Worm (Caenorhabditis elegans) whole organism, L4 larva: ENCODE measurements around the gene Y46G5A.39.
A peak's percentile ranks its signal among the peaks of the same experiment; 100 is the strongest.

Experiments
- F49E8.2 ChIP-seq: sonication (generic microtip); optimal IDR thresholded peaks from 2 replicates; lab custom pipeline; 2016; ENCODE audit warnings: missing compliant biosample characterization, mild to moderate bottlenecking, missing genetic modification characterization, borderline replicate concordance
- R02D3.7 ChIP-seq: fragments of 150-350 bp; sonication (generic microtip); optimal IDR thresholded peaks from 3 replicates; lab custom pipeline; 2014; ENCODE audit warnings: missing biosample characterization, missing genetic modification characterization
- T20F7.1 ChIP-seq: fragments of 200-800 bp; sonication (Bioruptor generic); optimal IDR thresholded peaks from 2 replicates; lab custom pipeline; 2018; ENCODE audit warnings: mild to moderate bottlenecking, missing genetic modification characterization, missing compliant biosample characterization
- T26A8.4 ChIP-seq: fragments of 200-800 bp; sonication (Bioruptor generic); IDR thresholded peaks from 2 replicates; pipeline ENCODE4 v1.3.6; 2022; ENCODE audit warnings: missing genetic modification characterization, missing compliant biosample characterization
- Y48G9A.11 ChIP-seq: fragments of 200-800 bp; sonication (Bioruptor generic); IDR thresholded peaks from 2 replicates; pipeline ENCODE4 v1.3.6; 2022; ENCODE audit warnings: missing genetic modification reagents, missing genetic modification characterization, missing compliant biosample characterization
- ZK337.2 ChIP-seq: fragments of 200-800 bp; sonication (Bioruptor generic); IDR thresholded peaks from 2 replicates; pipeline ENCODE4 v1.3.6; 2022; ENCODE audit warnings: missing genetic modification reagents, missing genetic modification characterization, missing compliant biosample characterization
- aly-2 ChIP-seq: sonication (generic microtip); optimal IDR thresholded peaks from 2 replicates; lab custom pipeline; 2018; ENCODE audit warnings: missing biosample characterization, missing genetic modification characterization
- ama-1 ChIP-seq: fragments of 150-350 bp; optimal IDR thresholded peaks from 2 replicates; lab custom pipeline; 2014; ENCODE audit warnings: inconsistent platforms, mixed read lengths
- arid-1 ChIP-seq: fragments of 200-800 bp; sonication (Bioruptor generic); conservative IDR thresholded peaks from 2 replicates; pipeline ENCODE4 v1.3.6; 2022; ENCODE audit warnings: missing genetic modification reagents, missing genetic modification characterization, missing compliant biosample characterization
- ceh-20 ChIP-seq: fragments of 200-800 bp; sonication (Bioruptor generic); IDR thresholded peaks from 2 replicates; pipeline ENCODE4 v1.3.6; 2022; ENCODE audit warnings: missing genetic modification reagents, missing genetic modification characterization, missing compliant biosample characterization
- ceh-44 ChIP-seq: fragments of 200-800 bp; sonication (Bioruptor generic); IDR thresholded peaks from 2 replicates; pipeline ENCODE4 v1.3.6; 2022; ENCODE audit warnings: missing genetic modification reagents, missing genetic modification characterization, missing compliant biosample characterization
- ceh-82 ChIP-seq: sonication (generic microtip); optimal IDR thresholded peaks from 2 replicates; lab custom pipeline; 2017; ENCODE audit warnings: missing biosample characterization, missing genetic modification characterization
- cey-2 ChIP-seq: sonication (generic microtip); optimal IDR thresholded peaks from 3 replicates; lab custom pipeline; 2017; ENCODE audit warnings: missing genetic modification characterization, mild to moderate bottlenecking, missing compliant biosample characterization, antibody characterized with exemption, borderline replicate concordance; ENCODE audit not compliant: insufficient read depth
- ctbp-1 ChIP-seq: fragments of 200-800 bp; sonication (Bioruptor generic); IDR thresholded peaks from 2 replicates; pipeline ENCODE4 v1.3.6; 2022; ENCODE audit warnings: missing genetic modification reagents, missing genetic modification characterization, missing compliant biosample characterization
- daf-12 ChIP-seq: fragments of 150-350 bp; optimal IDR thresholded peaks from 2 replicates; lab custom pipeline; 2014; ENCODE audit warnings: missing biosample characterization, missing genetic modification reagents, missing genetic modification characterization
- daf-16 ChIP-seq, 3 experiments: sonication (generic microtip); optimal IDR thresholded peaks; 2 replicates each; lab custom pipeline; 2016 to 2017; ENCODE audit warnings: missing genetic modification characterization in 3 of 3, missing genetic modification reagents in 3 of 3, mild to moderate bottlenecking in 2 of 3, missing compliant biosample characterization in 2 of 3, missing biosample characterization in 1 of 3, moderate library complexity in 1 of 3
- daf-8 ChIP-seq: fragments of 200-800 bp; sonication (Bioruptor generic); IDR thresholded peaks from 2 replicates; pipeline ENCODE4 v1.3.6; 2022; ENCODE audit warnings: missing genetic modification characterization, missing compliant biosample characterization
- dpl-1 ChIP-seq: fragments of 150-350 bp; optimal IDR thresholded peaks from 2 replicates; lab custom pipeline; 2014; ENCODE audit warnings: missing biosample characterization, missing genetic modification reagents, missing genetic modification characterization
- duxl-1 ChIP-seq: sonication (generic microtip); optimal IDR thresholded peaks from 2 replicates; lab custom pipeline; 2016; ENCODE audit warnings: mild to moderate bottlenecking, missing genetic modification characterization, moderate library complexity, missing compliant biosample characterization; ENCODE audit not compliant: poor library complexity
- fkh-10 ChIP-seq: fragments of 150-350 bp; optimal IDR thresholded peaks from 2 replicates; lab custom pipeline; 2014; ENCODE audit warnings: missing biosample characterization, missing genetic modification reagents, missing genetic modification characterization
- fos-1 ChIP-seq: fragments of 150-350 bp; optimal IDR thresholded peaks from 2 replicates; lab custom pipeline; 2014; ENCODE audit warnings: missing biosample characterization, missing genetic modification characterization
- hlh-30 ChIP-seq: sonication (generic microtip); optimal IDR thresholded peaks from 2 replicates; lab custom pipeline; 2017; ENCODE audit warnings: antibody characterized with exemption, mild to moderate bottlenecking, missing genetic modification characterization, missing compliant biosample characterization; ENCODE audit not compliant: insufficient read depth
- hmg-1.1 ChIP-seq: fragments of 200-800 bp; sonication (Bioruptor generic); IDR thresholded peaks from 2 replicates; pipeline ENCODE4 v1.3.6; 2022; ENCODE audit warnings: missing genetic modification reagents, missing genetic modification characterization, missing compliant biosample characterization
- lim-7 ChIP-seq: fragments of 200-800 bp; sonication (Bioruptor generic); IDR thresholded peaks from 2 replicates; pipeline ENCODE4 v1.3.6; 2022; ENCODE audit warnings: missing genetic modification characterization, missing compliant biosample characterization
- lin-1 ChIP-seq: fragments of 200-800 bp; sonication (Bioruptor generic); IDR thresholded peaks from 2 replicates; pipeline ENCODE4 v1.3.6; 2022; ENCODE audit warnings: missing genetic modification reagents, missing genetic modification characterization, missing compliant biosample characterization
- lin-13 ChIP-seq: fragments of 150-350 bp; optimal IDR thresholded peaks from 2 replicates; lab custom pipeline; 2014; ENCODE audit warnings: missing biosample characterization, missing genetic modification reagents, missing genetic modification characterization
- lin-29 ChIP-seq: fragments of 200-800 bp; sonication (Bioruptor generic); IDR thresholded peaks from 2 replicates; pipeline ENCODE4 v1.3.6; 2022; ENCODE audit warnings: missing genetic modification reagents, missing genetic modification characterization, missing compliant biosample characterization
- lin-39 ChIP-seq: fragments of 150-350 bp; optimal IDR thresholded peaks from 2 replicates; lab custom pipeline; 2014; ENCODE audit warnings: missing biosample characterization, missing genetic modification reagents, missing genetic modification characterization
- lir-3 ChIP-seq: sonication (generic microtip); optimal IDR thresholded peaks from 2 replicates; lab custom pipeline; 2016; ENCODE audit warnings: mild to moderate bottlenecking, missing genetic modification characterization, missing compliant biosample characterization
- lsy-2 ChIP-seq, 2 experiments: fragments of 150-350 bp in 1 of 2; sonication (generic microtip) in 1 of 2; optimal IDR thresholded peaks; 2 replicates each; lab custom pipeline; 2014 to 2017; ENCODE audit warnings: missing biosample characterization in 2 of 2, missing genetic modification characterization in 2 of 2
- mdt-29 ChIP-seq: fragments of 200-800 bp; sonication (Bioruptor generic); IDR thresholded peaks from 2 replicates; pipeline ENCODE4 v1.3.6; 2022; ENCODE audit warnings: missing genetic modification reagents, missing genetic modification characterization, missing compliant biosample characterization
- mes-2 ChIP-seq: sonication (generic microtip); optimal IDR thresholded peaks from 2 replicates; lab custom pipeline; 2016; ENCODE audit warnings: missing genotype, mild to moderate bottlenecking, missing genetic modification characterization, missing compliant biosample characterization; ENCODE audit not compliant: poor library complexity, severe bottlenecking
- nhr-11 ChIP-seq: fragments of 150-350 bp; optimal IDR thresholded peaks from 2 replicates; lab custom pipeline; 2014; ENCODE audit warnings: missing biosample characterization, missing genetic modification characterization
- nhr-111 ChIP-seq: fragments of 200-800 bp; sonication (Bioruptor generic); optimal IDR thresholded peaks from 2 replicates; lab custom pipeline; 2018; ENCODE audit warnings: mild to moderate bottlenecking, missing genetic modification characterization, missing compliant biosample characterization
- nhr-25 ChIP-seq: sonication (generic microtip); optimal IDR thresholded peaks from 2 replicates; lab custom pipeline; 2017; ENCODE audit warnings: missing genetic modification characterization, mild to moderate bottlenecking, missing compliant biosample characterization, antibody characterized with exemption, moderate library complexity, borderline replicate concordance; ENCODE audit not compliant: insufficient read depth
- nhr-28 ChIP-seq: fragments of 150-350 bp; optimal IDR thresholded peaks from 2 replicates; lab custom pipeline; 2014; ENCODE audit warnings: missing biosample characterization, missing genetic modification characterization
- nhr-41 ChIP-seq: fragments of 200-800 bp; sonication (Bioruptor generic); IDR thresholded peaks from 2 replicates; pipeline ENCODE4 v1.3.6; 2022; ENCODE audit warnings: missing genetic modification reagents, missing genetic modification characterization, missing compliant biosample characterization
- nhr-42 ChIP-seq: fragments of 200-800 bp; sonication (Bioruptor generic); IDR thresholded peaks from 2 replicates; pipeline ENCODE4 v1.3.6; 2022; ENCODE audit warnings: missing genetic modification characterization, missing compliant biosample characterization
- nhr-6 ChIP-seq: fragments of 150-350 bp; optimal IDR thresholded peaks from 2 replicates; lab custom pipeline; 2014; ENCODE audit warnings: missing biosample characterization, missing genetic modification characterization
- nhr-77 ChIP-seq: fragments of 150-350 bp; optimal IDR thresholded peaks from 2 replicates; lab custom pipeline; 2014; ENCODE audit warnings: missing biosample characterization, missing genetic modification characterization
- pha-4 ChIP-seq, 2 experiments: fragments of 150-350 bp in 1 of 2; fragments of 200-800 bp in 1 of 2; sonication (Bioruptor generic) in 1 of 2; IDR thresholded peaks in 1 of 2; optimal IDR thresholded peaks in 1 of 2; 2 replicates each; pipeline versions ENCODE4 v1.3.6 to Lab custom; 2014 to 2022; ENCODE audit warnings: missing genetic modification characterization in 2 of 2, missing genetic modification reagents in 2 of 2, missing biosample characterization in 1 of 2, missing compliant biosample characterization in 1 of 2
- pqm-1 ChIP-seq: sonication (generic microtip); optimal IDR thresholded peaks from 2 replicates; lab custom pipeline; 2017; ENCODE audit warnings: missing biosample characterization, missing genetic modification characterization
- sdz-12 ChIP-seq: fragments of 200-800 bp; sonication (Bioruptor generic); optimal IDR thresholded peaks from 2 replicates; lab custom pipeline; 2018; ENCODE audit warnings: mild to moderate bottlenecking, missing genetic modification characterization, missing compliant biosample characterization
- skn-1 ChIP-seq: fragments of 150-350 bp; optimal IDR thresholded peaks from 2 replicates; lab custom pipeline; 2014; ENCODE audit warnings: missing biosample characterization, missing genetic modification characterization
- spr-1 ChIP-seq: sonication (generic microtip); optimal IDR thresholded peaks from 2 replicates; lab custom pipeline; 2016; ENCODE audit warnings: mild to moderate bottlenecking, missing genetic modification characterization, missing compliant biosample characterization
- tag-97 ChIP-seq: fragments of 200-800 bp; sonication (Bioruptor generic); IDR thresholded peaks from 2 replicates; pipeline ENCODE4 v1.3.6; 2022; ENCODE audit warnings: missing genetic modification characterization, missing compliant biosample characterization
- tra-1 ChIP-seq: fragments of 200-800 bp; sonication (Bioruptor generic); IDR thresholded peaks from 2 replicates; pipeline ENCODE4 v1.3.6; 2022; ENCODE audit warnings: missing genetic modification reagents, missing genetic modification characterization, missing compliant biosample characterization
- zfp-3 ChIP-seq: fragments of 200-800 bp; sonication (Bioruptor generic); conservative IDR thresholded peaks from 2 replicates; pipeline ENCODE4 v1.3.6; 2022; ENCODE audit warnings: missing genetic modification reagents, missing genetic modification characterization, missing compliant biosample characterization
- zip-2 ChIP-seq: fragments of 150-350 bp; optimal IDR thresholded peaks from 2 replicates; lab custom pipeline; 2014; ENCODE audit warnings: missing biosample characterization, missing genetic modification characterization
- ztf-7 ChIP-seq: fragments of 150-350 bp; optimal IDR thresholded peaks from 2 replicates; lab custom pipeline; 2014; ENCODE audit warnings: missing biosample characterization, missing genetic modification characterization

Gene Y46G5A.39

ce11 chrII:12768167-12768712, 14.6 kb upstream of the Y46G5A.39 start, which contains the start of the genes vps-2 and tiar-2:
vps-2 (minus strand) TSS chrII:12768217.
tiar-2 (plus strand) TSS chrII:12768686.
- TF ChIP-seq ama-1 (no peak), nhr-111 (no peak), daf-12 (tag; lab: Kevin White, UChicago) (no peak), nhr-6 (tag; lab: Kevin White, UChicago) (no peak), tag-97 (no peak), lir-3 (tag; lab: Kevin White, UChicago) (no peak), ceh-44 (GFP tag; lab: Robert Waterston, UW) (no peak), daf-16 (GFP tag; optimal IDR thresholded peaks at IDR 0.05; lab: Kevin White, UChicago) (no peak), daf-16 (tag; optimal IDR thresholded peaks at IDR 0.05; lab: Kevin White, UChicago) (peak; percentile 41), duxl-1 (tag; lab: Kevin White, UChicago) (no peak), T20F7.1 (no peak), nhr-41 (GFP tag; lab: Robert Waterston, UW) (no peak), cey-2 (tag; lab: Kevin White, UChicago) (no peak), lin-29 (no peak), nhr-25 (tag; lab: Kevin White, UChicago) (no peak), aly-2 (no peak), ctbp-1 (GFP tag; lab: Robert Waterston, UW) (0 out of 2 replicates have a peak, but pooled peaks have one; percentile 15), zfp-3 (no peak), pha-4 (GFP tag; IDR thresholded peaks at IDR 0.05; lab: Robert Waterston, UW) (no peak), pha-4 (tag; optimal IDR thresholded peaks at IDR 0.05; lab: Kevin White, UChicago) (no peak), T26A8.4 (GFP tag; lab: Robert Waterston, UW) (no peak), spr-1 (tag; lab: Kevin White, UChicago) (no peak), fkh-10 (peak; percentile 6), dpl-1 (GFP tag; lab: Kevin White, UChicago) (peak; percentile 72), mes-2 (tag; lab: Kevin White, UChicago) (peak; percentile 46), lin-1 (GFP tag; lab: Robert Waterston, UW) (no peak), mdt-29 (GFP tag; lab: Robert Waterston, UW) (no peak), lin-39 (no peak), Y48G9A.11 (GFP tag; lab: Robert Waterston, UW) (no peak), sdz-12 (GFP tag; lab: Kevin White, UChicago) (no peak), hmg-1.1 (GFP tag; lab: Robert Waterston, UW) (no peak), nhr-77 (tag; lab: Kevin White, UChicago) (peak; percentile 44), lsy-2 (tag; optimal IDR thresholded peaks at IDR 0.05; lab: Kevin White, UChicago) (peak in 1 of 2 experiments; percentile 77), zip-2 (tag; lab: Kevin White, UChicago) (no peak), ZK337.2 (GFP tag; lab: Robert Waterston, UW) (no peak), F49E8.2 (no peak), R02D3.7 (no peak), daf-8 (GFP tag; lab: Robert Waterston, UW) (no peak), nhr-28 (peak; percentile 46), tra-1 (no peak), hlh-30 (tag; lab: Kevin White, UChicago) (peak; percentile 59), ztf-7 (tag; lab: Kevin White, UChicago) (peak; percentile 80), fos-1 (tag; lab: Kevin White, UChicago) (peak; percentile 75), lim-7 (GFP tag; lab: Robert Waterston, UW) (no peak), lin-13 (GFP tag; lab: Kevin White, UChicago) (no peak), ceh-20 (GFP tag; lab: Robert Waterston, UW) (no peak), ceh-82 (tag; lab: Kevin White, UChicago) (no peak), pqm-1 (tag; lab: Kevin White, UChicago) (peak; percentile 64), nhr-42 (no peak), nhr-11 (no peak), skn-1 (tag; lab: Kevin White, UChicago) (no peak), arid-1 (GFP tag; lab: Robert Waterston, UW) (no peak)
